Fruit fly (Drosophila melanogaster) whole organism, adult: ENCODE measurements around the gene CG32037.

Experiments
- CG11617 ChIP-seq: fragments of 200-800 bp; sonication (Bioruptor generic); optimal IDR thresholded peaks from 2 replicates; lab custom pipeline; 2017; ENCODE audit warnings: mild to moderate bottlenecking, missing biosample characterization, missing genetic modification reagents, missing genetic modification characterization
- CG12768 ChIP-seq: fragments of 200-800 bp; sonication (Bioruptor generic); optimal IDR thresholded peaks from 2 replicates; lab custom pipeline; 2017; ENCODE audit warnings: missing biosample characterization, missing genetic modification characterization, mild to moderate bottlenecking, moderate library complexity, missing genetic modification reagents
- CG14711 ChIP-seq: fragments of 200-800 bp; sonication (Bioruptor generic); optimal IDR thresholded peaks from 2 replicates; lab custom pipeline; 2018; ENCODE audit warnings: missing biosample characterization, mild to moderate bottlenecking, missing genetic modification characterization, moderate library complexity
- CG1620 ChIP-seq: fragments of 200-800 bp; sonication (Bioruptor generic); optimal IDR thresholded peaks from 2 replicates; lab custom pipeline; 2016; ENCODE audit warnings: missing biosample characterization, missing genetic modification characterization
- CG33017 ChIP-seq: fragments of 200-800 bp; sonication (Bioruptor generic); optimal IDR thresholded peaks from 2 replicates; lab custom pipeline; 2018; ENCODE audit warnings: missing biosample characterization, mild to moderate bottlenecking, missing genetic modification characterization, moderate library complexity
- CG5204 ChIP-seq: fragments of 200-800 bp; sonication (Bioruptor generic); optimal IDR thresholded peaks from 2 replicates; lab custom pipeline; 2016; ENCODE audit warnings: missing biosample characterization, missing genetic modification characterization
- CG7045 ChIP-seq: fragments of 200-800 bp; sonication (Bioruptor generic); optimal IDR thresholded peaks from 2 replicates; lab custom pipeline; 2017; ENCODE audit warnings: missing biosample characterization, mild to moderate bottlenecking, missing genetic modification characterization
- CG7101 ChIP-seq: fragments of 200-800 bp; sonication (Bioruptor generic); optimal IDR thresholded peaks from 2 replicates; lab custom pipeline; 2018; ENCODE audit warnings: missing biosample characterization, mild to moderate bottlenecking, missing genetic modification characterization, moderate library complexity
- Clk ChIP-seq: fragments of 200-800 bp; sonication (Bioruptor generic); optimal IDR thresholded peaks from 2 replicates; lab custom pipeline; 2017; ENCODE audit warnings: missing biosample characterization, missing genetic modification characterization
- Crg-1 ChIP-seq: fragments of 200-800 bp; sonication (Bioruptor generic); optimal IDR thresholded peaks from 2 replicates; lab custom pipeline; 2016; ENCODE audit warnings: missing biosample characterization, missing genetic modification characterization
- Hr96 ChIP-seq: fragments of 200-800 bp; sonication (Bioruptor generic); optimal IDR thresholded peaks from 2 replicates; lab custom pipeline; 2016; ENCODE audit warnings: missing biosample characterization, missing genetic modification characterization
- Mnt ChIP-seq: fragments of 200-800 bp; sonication (Bioruptor generic); optimal IDR thresholded peaks from 2 replicates; lab custom pipeline; 2016; ENCODE audit warnings: missing biosample characterization, mild to moderate bottlenecking, missing genetic modification characterization
- bab1 ChIP-seq: fragments of 200-800 bp; sonication (Bioruptor generic); optimal IDR thresholded peaks from 3 replicates; lab custom pipeline; 2019; ENCODE audit warnings: missing biosample characterization, mild to moderate bottlenecking, missing genetic modification characterization, moderate library complexity
- cic ChIP-seq: fragments of 200-800 bp; sonication (Bioruptor generic); optimal IDR thresholded peaks from 2 replicates; lab custom pipeline; 2017; ENCODE audit warnings: missing biosample characterization, mild to moderate bottlenecking, missing genetic modification characterization, moderate library complexity
- cnc ChIP-seq, 2 experiments: fragments of >200 bp; optimal IDR thresholded peaks; 2 replicates each; lab custom pipeline; 2017
- kay ChIP-seq: fragments of 200-800 bp; sonication (Bioruptor generic); peaks from one replicate; lab custom pipeline; 2016; ENCODE audit warnings: missing biosample characterization, missing genetic modification characterization, borderline replicate concordance
- ovo ChIP-seq: fragments of 200-800 bp; sonication (Bioruptor generic); optimal IDR thresholded peaks from 2 replicates; lab custom pipeline; 2016; ENCODE audit warnings: missing biosample characterization, missing genetic modification characterization
- pad ChIP-seq: fragments of 200-800 bp; sonication (Bioruptor generic); optimal IDR thresholded peaks from 3 replicates; lab custom pipeline; 2017; ENCODE audit warnings: missing biosample characterization, missing genetic modification characterization, mild to moderate bottlenecking, moderate library complexity, missing genetic modification reagents
- tj ChIP-seq: fragments of 200-800 bp; sonication (Bioruptor generic); optimal IDR thresholded peaks from 3 replicates; lab custom pipeline; 2017; ENCODE audit warnings: missing biosample characterization, mild to moderate bottlenecking, missing genetic modification characterization, moderate library complexity
- toe ChIP-seq: fragments of 200-800 bp; sonication (Bioruptor generic); optimal IDR thresholded peaks from 2 replicates; lab custom pipeline; 2016; ENCODE audit warnings: missing biosample characterization, missing genetic modification characterization

Gene CG32037

dm6 chr3L:9446731-9447238 lies 45.2 kb downstream of the CG32037 start, which contains the start of gene CG3529:
Gene CG3529, plus strand, starts transcription at chr3L:9446864.
- TF ChIP-seq CG33017 (peak; percentile 29), Hr96 (GFP tag; lab: Kevin White, UChicago) (peak; percentile 43), Mnt (GFP tag; lab: Kevin White, UChicago) (peak; percentile 51), CG12768 (GFP tag; lab: Kevin White, UChicago) (peak; percentile 37), Crg-1 (GFP tag; lab: Kevin White, UChicago) (peak; percentile 34), cnc (optimal IDR thresholded peaks at IDR 0.05; lab: Kevin White, UChicago) (no peak), CG11617 (GFP tag; lab: Kevin White, UChicago) (peak; percentile 42), bab1 (GFP tag; lab: Kevin White, UChicago) (peak; percentile 42), CG1620 (GFP tag; lab: Kevin White, UChicago) (no peak), toe (GFP tag; lab: Kevin White, UChicago) (peak; percentile 57), CG5204 (GFP tag; lab: Kevin White, UChicago) (no peak), tj (GFP tag; lab: Kevin White, UChicago) (no peak), CG7101 (tag; lab: Kevin White, UChicago) (peak; percentile 30), Clk (GFP tag; lab: Kevin White, UChicago) (no peak), ovo (peak; percentile 31), CG7045 (GFP tag; lab: Kevin White, UChicago) (no peak), cic (GFP tag; lab: Kevin White, UChicago) (peak; percentile 36), pad (GFP tag; lab: Kevin White, UChicago) (peak; percentile 35), kay (GFP tag; lab: Kevin White, UChicago) (no peak), CG14711 (tag; lab: Kevin White, UChicago) (peak; percentile 45)

dm6 chr3L:9442625-9443282 lies 49.3 kb downstream of the CG32037 start, which contains the start of gene Srg3:
Gene Srg3, plus strand, starts transcription at chr3L:9443232.
- TF ChIP-seq toe (GFP tag; lab: Kevin White, UChicago), result no peak
- peak; percentile 27 for TF ChIP-seq CG12768 (GFP tag; lab: Kevin White, UChicago)
- no peak for TF ChIP-seq Crg-1 (GFP tag; lab: Kevin White, UChicago)
- no peak for TF ChIP-seq CG7045 (GFP tag; lab: Kevin White, UChicago)
- no peak for TF ChIP-seq CG7101 (tag; lab: Kevin White, UChicago)

- TF ChIP-seq Clk (GFP tag; lab: Kevin White, UChicago), result no peak
- TF ChIP-seq ovo, result peak; percentile 50
- TF ChIP-seq CG7045 (GFP tag; lab: Kevin White, UChicago), result peak; percentile 50
- TF ChIP-seq toe (GFP tag; lab: Kevin White, UChicago), result peak; percentile 78
- peak; percentile 60 for TF ChIP-seq Hr96 (GFP tag; lab: Kevin White, UChicago)
- TF ChIP-seq CG7101 (tag; lab: Kevin White, UChicago), result peak; percentile 4
- peak; percentile 10 for TF ChIP-seq CG12768 (GFP tag; lab: Kevin White, UChicago)
- TF ChIP-seq pad (GFP tag; lab: Kevin White, UChicago), result peak; percentile 35
- peak; percentile 38 for TF ChIP-seq bab1 (GFP tag; lab: Kevin White, UChicago)
- TF ChIP-seq CG5204 (GFP tag; lab: Kevin White, UChicago), result no peak
- peak; percentile 72 for TF ChIP-seq CG1620 (GFP tag; lab: Kevin White, UChicago)
- no peak for TF ChIP-seq kay (GFP tag; lab: Kevin White, UChicago)
- TF ChIP-seq cnc (optimal IDR thresholded peaks at IDR 0.05; lab: Kevin White, UChicago), result no peak
- TF ChIP-seq cic (GFP tag; lab: Kevin White, UChicago), result peak; percentile 58
- peak; percentile 56 for TF ChIP-seq Mnt (GFP tag; lab: Kevin White, UChicago)
- TF ChIP-seq CG11617 (GFP tag; lab: Kevin White, UChicago), result peak; percentile 36
- peak; percentile 97 for TF ChIP-seq CG14711 (tag; lab: Kevin White, UChicago)
- peak; percentile 68 for TF ChIP-seq Crg-1 (GFP tag; lab: Kevin White, UChicago)
Observed at dm6 chr3L:9441907-9442479, 50.0 kb downstream of the CG32037 start, which contains the start of the genes Bet3 and Nf-YA. Gene Bet3, minus strand, starts transcription at chr3L:9442267. Gene Nf-YA, minus strand, starts transcription at chr3L:9442267.
